Fruit fly (Drosophila melanogaster) whole organism, embryonic: ENCODE measurements around the gene CG32075.

Experiments
- Antp ChIP-seq: fragments of 200-800 bp; sonication (Bioruptor generic); optimal IDR thresholded peaks from 3 replicates; lab custom pipeline; 2016; ENCODE audit warnings: missing biosample characterization, missing genetic modification characterization
- CG10321 ChIP-seq: fragments of 200-800 bp; sonication (Bioruptor generic); IDR thresholded peaks from 2 replicates; pipeline ENCODE4 v1.3.6; 2022; ENCODE audit warnings: missing biosample characterization, missing genetic modification characterization
- CG10431 ChIP-seq: fragments of 200-800 bp; sonication (Bioruptor generic); optimal IDR thresholded peaks from 3 replicates; lab custom pipeline; 2018; ENCODE audit warnings: missing biosample characterization, mild to moderate bottlenecking, missing genetic modification characterization
- CG10959 ChIP-seq: fragments of 200-800 bp; sonication (Bioruptor generic); IDR thresholded peaks from 2 replicates; pipeline ENCODE4 v1.3.6; 2022; ENCODE audit warnings: missing biosample characterization, missing genetic modification characterization
- CG10979 ChIP-seq: fragments of 200-800 bp; sonication (Bioruptor generic); optimal IDR thresholded peaks from 2 replicates; lab custom pipeline; 2018; ENCODE audit warnings: missing biosample characterization, mild to moderate bottlenecking, missing genetic modification characterization, moderate library complexity
- CG12659 ChIP-seq: fragments of 200-800 bp; sonication (Bioruptor generic); optimal IDR thresholded peaks from 3 replicates; lab custom pipeline; 2017; ENCODE audit warnings: mild to moderate bottlenecking, missing biosample characterization, missing genetic modification reagents, missing genetic modification characterization
- CG13296 ChIP-seq: fragments of 200-800 bp; sonication (Bioruptor generic); optimal IDR thresholded peaks from 3 replicates; lab custom pipeline; 2018; ENCODE audit warnings: missing biosample characterization, mild to moderate bottlenecking, missing genetic modification characterization
- CG14710 ChIP-seq: fragments of 200-800 bp; sonication (Bioruptor generic); optimal IDR thresholded peaks from 3 replicates; lab custom pipeline; 2019; ENCODE audit warnings: missing biosample characterization, mild to moderate bottlenecking, missing genetic modification characterization, moderate library complexity
- CG17361 ChIP-seq: fragments of 200-800 bp; sonication (Bioruptor generic); IDR thresholded peaks from 3 replicates; pipeline ENCODE4 v1.3.6; 2022; ENCODE audit warnings: missing biosample characterization, missing genetic modification characterization
- CG1792 ChIP-seq: fragments of 200-800 bp; sonication (Bioruptor generic); optimal IDR thresholded peaks from 2 replicates; lab custom pipeline; 2016; ENCODE audit warnings: missing biosample characterization, missing genetic modification characterization
- CG18262 ChIP-seq: fragments of 200-800 bp; optimal IDR thresholded peaks from 3 replicates; lab custom pipeline; 2019; ENCODE audit warnings: missing biosample characterization, mild to moderate bottlenecking, missing genetic modification characterization, moderate library complexity
- CG2120 ChIP-seq: fragments of 200-800 bp; sonication (Bioruptor generic); optimal IDR thresholded peaks from 3 replicates; lab custom pipeline; 2016; ENCODE audit warnings: missing biosample characterization, missing genetic modification characterization
- CG30403 ChIP-seq: fragments of 200-800 bp; sonication (Bioruptor generic); optimal IDR thresholded peaks from 3 replicates; lab custom pipeline; 2016; ENCODE audit warnings: missing biosample characterization, missing genetic modification characterization
- CG32772 ChIP-seq: fragments of 200-800 bp; sonication (Bioruptor generic); IDR thresholded peaks from 2 replicates; pipeline ENCODE4 v1.3.6; 2022; ENCODE audit warnings: missing biosample characterization, missing genetic modification characterization
- CG33213 ChIP-seq: fragments of 200-800 bp; sonication (Bioruptor generic); optimal IDR thresholded peaks from 3 replicates; lab custom pipeline; 2016; ENCODE audit warnings: missing biosample characterization, missing genetic modification characterization
- CG34224 ChIP-seq: fragments of 200-800 bp; sonication (Bioruptor generic); IDR thresholded peaks from 3 replicates; pipeline ENCODE4 v1.3.6; 2022; ENCODE audit warnings: missing biosample characterization, missing genetic modification characterization; ENCODE audit not compliant: partially characterized antibody
- CG4617 ChIP-seq: fragments of 200-800 bp; sonication (Bioruptor generic); optimal IDR thresholded peaks from 3 replicates; lab custom pipeline; 2016; ENCODE audit warnings: missing biosample characterization, missing genetic modification characterization, borderline replicate concordance
- E2f2 ChIP-seq: fragments of 200-800 bp; sonication (Bioruptor generic); IDR thresholded peaks from 2 replicates; pipeline ENCODE4 v1.3.6; 2022; ENCODE audit warnings: missing biosample characterization, missing genetic modification characterization
- Elba2 ChIP-seq: fragments of 200-800 bp; sonication (Bioruptor generic); optimal IDR thresholded peaks from 3 replicates; lab custom pipeline; 2016; ENCODE audit warnings: missing biosample characterization, missing genetic modification characterization
- HHEX ChIP-seq: fragments of 200-800 bp; sonication (Bioruptor generic); optimal IDR thresholded peaks from 3 replicates; lab custom pipeline; 2017; ENCODE audit warnings: missing biosample characterization, mild to moderate bottlenecking, missing genetic modification characterization, missing genetic modification reagents
- HLH3B ChIP-seq: fragments of 200-800 bp; sonication (Bioruptor generic); IDR thresholded peaks from 2 replicates; pipeline ENCODE4 v1.3.6; 2022; ENCODE audit warnings: missing biosample characterization, missing genetic modification characterization
- MBD-R2 ChIP-seq: fragments of 200-800 bp; sonication (Bioruptor generic); IDR thresholded peaks from 2 replicates; pipeline ENCODE4 v1.3.6; 2022; ENCODE audit warnings: missing biosample characterization, missing genetic modification characterization
- MESR4 ChIP-seq: fragments of 200-800 bp; sonication (Bioruptor generic); optimal IDR thresholded peaks from 2 replicates; lab custom pipeline; 2018; ENCODE audit warnings: missing biosample characterization, mild to moderate bottlenecking, missing genetic modification characterization, moderate library complexity
- Oaz ChIP-seq: fragments of 200-800 bp; sonication (Bioruptor generic); IDR thresholded peaks from 2 replicates; pipeline ENCODE4 v1.3.6; 2022; ENCODE audit warnings: missing biosample characterization, missing genetic modification characterization
- Ravus ChIP-seq: fragments of 200-800 bp; sonication (Bioruptor generic); IDR thresholded peaks from 2 replicates; pipeline ENCODE4 v1.3.6; 2022; ENCODE audit warnings: missing biosample characterization, missing genetic modification characterization
- Sin3A ChIP-seq: fragments of >200 bp; optimal IDR thresholded peaks from 2 replicates; lab custom pipeline; 2018
- Sox102F ChIP-seq: fragments of 200-800 bp; sonication (Bioruptor generic); optimal IDR thresholded peaks from 2 replicates; lab custom pipeline; 2018; ENCODE audit warnings: missing biosample characterization, mild to moderate bottlenecking, missing genetic modification characterization, moderate library complexity
- Sry-β ChIP-seq: fragments of 200-800 bp; sonication (Bioruptor generic); optimal IDR thresholded peaks from 2 replicates; lab custom pipeline; 2018; ENCODE audit warnings: missing biosample characterization, mild to moderate bottlenecking, missing genetic modification characterization, moderate library complexity
- Ssrp ChIP-seq: fragments of 200-800 bp; sonication (Bioruptor generic); optimal IDR thresholded peaks from 2 replicates; lab custom pipeline; 2018; ENCODE audit warnings: missing biosample characterization, mild to moderate bottlenecking, missing genetic modification characterization, moderate library complexity
- Trl ChIP-seq, 3 experiments: fragments of >200 bp in 2 of 3; fragments of 200-800 bp in 1 of 3; sonication (Bioruptor generic) in 1 of 3; optimal IDR thresholded peaks; 2 replicates in 1 of 3; 3 replicates in 2 of 3; lab custom pipeline; 2016 to 2017; ENCODE audit warnings: missing biosample characterization in 1 of 3, missing genetic modification characterization in 1 of 3
- Xbp1 ChIP-seq: fragments of 200-800 bp; sonication (Bioruptor generic); optimal IDR thresholded peaks from 3 replicates; lab custom pipeline; 2016; ENCODE audit warnings: missing biosample characterization, mild to moderate bottlenecking, missing genetic modification characterization
- YL-1 ChIP-seq: fragments of 200-800 bp; sonication (Bioruptor generic); optimal IDR thresholded peaks from 3 replicates; lab custom pipeline; 2017; ENCODE audit warnings: missing biosample characterization, mild to moderate bottlenecking, missing genetic modification characterization
- al ChIP-seq: fragments of 200-800 bp; sonication (Bioruptor generic); IDR thresholded peaks from 2 replicates; pipeline ENCODE4 v1.3.6; 2022; ENCODE audit warnings: missing biosample characterization, missing genetic modification characterization
- amos ChIP-seq: fragments of 200-800 bp; sonication (Bioruptor generic); IDR thresholded peaks from 2 replicates; pipeline ENCODE4 v1.3.6; 2022; ENCODE audit warnings: missing biosample characterization, missing genetic modification characterization; ENCODE audit not compliant: partially characterized antibody
- ase ChIP-seq: fragments of 200-800 bp; sonication (Bioruptor generic); IDR thresholded peaks from 3 replicates; pipeline ENCODE4 v1.3.6; 2022; ENCODE audit warnings: missing biosample characterization, missing genetic modification characterization
- bbx ChIP-seq: fragments of 200-800 bp; sonication (Bioruptor generic); IDR thresholded peaks from 2 replicates; pipeline ENCODE4 v1.3.6; 2022; ENCODE audit warnings: missing biosample characterization, missing genetic modification characterization; ENCODE audit not compliant: partially characterized antibody
- btn ChIP-seq: fragments of 200-800 bp; sonication (Bioruptor generic); optimal IDR thresholded peaks from 2 replicates; lab custom pipeline; 2016; ENCODE audit warnings: missing biosample characterization, missing genetic modification characterization
- croc ChIP-seq: fragments of 200-800 bp; sonication (Bioruptor generic); conservative IDR thresholded peaks from 3 replicates; pipeline ENCODE4 v1.3.6; 2022; ENCODE audit warnings: missing biosample characterization, missing genetic modification characterization
- dmrt11E ChIP-seq: fragments of 200-800 bp; sonication (Bioruptor generic); optimal IDR thresholded peaks from 3 replicates; lab custom pipeline; 2018; ENCODE audit warnings: missing biosample characterization, mild to moderate bottlenecking, missing genetic modification characterization, moderate library complexity
- eve ChIP-seq, 2 experiments: fragments of >200 bp; optimal IDR thresholded peaks; 2 replicates each; lab custom pipeline; 2017; ENCODE audit warnings: missing biosample characterization in 2 of 2, missing genetic modification characterization in 2 of 2
- fd3F ChIP-seq: fragments of 200-800 bp; sonication (Bioruptor generic); optimal IDR thresholded peaks from 2 replicates; lab custom pipeline; 2018; ENCODE audit warnings: missing biosample characterization, mild to moderate bottlenecking, missing genetic modification characterization, moderate library complexity
- gsb ChIP-seq: fragments of 200-800 bp; sonication (Bioruptor generic); IDR thresholded peaks from 2 replicates; pipeline ENCODE4 v1.3.6; 2022; ENCODE audit warnings: missing biosample characterization, missing genetic modification characterization
- jing ChIP-seq: fragments of 200-800 bp; sonication (Bioruptor generic); optimal IDR thresholded peaks from 2 replicates; lab custom pipeline; 2018; ENCODE audit warnings: missing biosample characterization, mild to moderate bottlenecking, missing genetic modification characterization
- org-1 ChIP-seq: fragments of 200-800 bp; sonication (Bioruptor generic); optimal IDR thresholded peaks from 2 replicates; lab custom pipeline; 2017; ENCODE audit warnings: missing biosample characterization, missing genetic modification characterization
- p53 ChIP-seq: fragments of 200-800 bp; sonication (Bioruptor generic); optimal IDR thresholded peaks from 2 replicates; lab custom pipeline; 2016; ENCODE audit warnings: missing biosample characterization, missing genetic modification characterization
- pzg ChIP-seq: fragments of 200-800 bp; sonication (Bioruptor generic); optimal IDR thresholded peaks from 3 replicates; lab custom pipeline; 2018; ENCODE audit warnings: missing biosample characterization, mild to moderate bottlenecking, missing genetic modification characterization, moderate library complexity
- row ChIP-seq: fragments of 200-800 bp; sonication (Bioruptor generic); IDR thresholded peaks from 3 replicates; pipeline ENCODE4 v1.3.6; 2022; ENCODE audit warnings: missing biosample characterization, missing genetic modification characterization
- shn ChIP-seq: fragments of 200-800 bp; sonication (Bioruptor generic); optimal IDR thresholded peaks from 3 replicates; lab custom pipeline; 2016; ENCODE audit warnings: missing biosample characterization, missing genetic modification characterization
- stwl ChIP-seq: fragments of 200-800 bp; sonication (Bioruptor generic); optimal IDR thresholded peaks from 3 replicates; lab custom pipeline; 2018; ENCODE audit warnings: missing biosample characterization, mild to moderate bottlenecking, missing genetic modification characterization, moderate library complexity
- trh ChIP-seq: fragments of 200-800 bp; sonication (Bioruptor generic); optimal IDR thresholded peaks from 2 replicates; lab custom pipeline; 2016; ENCODE audit warnings: missing biosample characterization, missing genetic modification characterization

The CG32075 gene

DNA sequence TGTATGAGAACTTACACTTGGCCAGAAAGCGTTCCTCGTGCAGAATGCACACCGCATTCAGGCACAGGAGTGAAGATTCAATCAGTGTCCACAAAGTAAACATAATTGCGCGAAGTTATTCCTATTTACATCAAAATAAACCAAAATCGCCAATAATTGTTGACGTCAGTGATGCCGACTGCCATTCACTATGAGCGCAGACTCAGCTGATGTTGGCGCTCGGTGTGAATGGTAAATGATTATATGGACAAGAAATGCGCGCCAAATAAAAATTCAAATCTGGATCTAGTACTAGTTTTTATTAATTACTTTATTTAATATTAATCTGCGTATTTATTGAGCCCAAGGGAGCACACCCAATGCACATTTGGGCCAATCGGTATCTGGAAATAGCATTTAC lies 2.3 kb downstream of the CG32075 start, which contains the start of gene CG32069 (continued):
- TF ChIP-seq Ssrp (tag; lab: Kevin White, UChicago), result no peak
- TF ChIP-seq CG4617, result peak; percentile 5
- TF ChIP-seq Elba2 (GFP tag; lab: Kevin White, UChicago), result no peak
- no peak for TF ChIP-seq CG10321 (GFP tag; lab: Robert Waterston, UW)
- peak; percentile 81 for TF ChIP-seq Sry-β
- no peak for TF ChIP-seq p53 (GFP tag; lab: Kevin White, UChicago)
- no peak for TF ChIP-seq CG10431
- TF ChIP-seq CG30403 (GFP tag; lab: Kevin White, UChicago), result no peak
- peak; percentile 73 for TF ChIP-seq MBD-R2 (GFP tag; lab: Robert Waterston, UW)
- no peak for TF ChIP-seq dmrt11E (tag; lab: Kevin White, UChicago)
- no peak for TF ChIP-seq Ravus
- TF ChIP-seq Oaz (GFP tag; lab: Robert Waterston, UW), result no peak
- TF ChIP-seq al (GFP tag; lab: Robert Waterston, UW), result no peak
- no peak for TF ChIP-seq CG34224 (GFP tag; lab: Robert Waterston, UW)
- TF ChIP-seq org-1 (GFP tag; lab: Kevin White, UChicago), result no peak
- TF ChIP-seq YL-1 (GFP tag; lab: Kevin White, UChicago), result peak; percentile 11
- no peak for TF ChIP-seq Antp (GFP tag; lab: Kevin White, UChicago)
- no peak for TF ChIP-seq CG12659 (GFP tag; lab: Kevin White, UChicago)
- no peak for TF ChIP-seq CG32772 (GFP tag; lab: Robert Waterston, UW)
- TF ChIP-seq HLH3B, result no peak
- no peak for TF ChIP-seq btn (GFP tag; lab: Kevin White, UChicago)
- TF ChIP-seq Sox102F (GFP tag; lab: Kevin White, UChicago), result no peak
- no peak for TF ChIP-seq jing (GFP tag; lab: Kevin White, UChicago)
- no peak for TF ChIP-seq CG17361 (GFP tag; lab: Robert Waterston, UW)
- no peak for TF ChIP-seq gsb (GFP tag; lab: Robert Waterston, UW)
- no peak for TF ChIP-seq CG18262 (tag; lab: Kevin White, UChicago)
- no peak for TF ChIP-seq bbx (GFP tag; lab: Robert Waterston, UW)
- peak; percentile 88 for TF ChIP-seq E2f2
- no peak for TF ChIP-seq CG13296
- TF ChIP-seq CG10979 (tag; lab: Kevin White, UChicago), result no peak
- no peak for TF ChIP-seq CG1792 (GFP tag; lab: Kevin White, UChicago)
- no peak for TF ChIP-seq Sin3A (lab: Kevin White, UChicago)
- peak; percentile 54 for TF ChIP-seq MESR4 (GFP tag; lab: Kevin White, UChicago)
- no peak for TF ChIP-seq HHEX (GFP tag; lab: Kevin White, UChicago)
- no peak for TF ChIP-seq ase (GFP tag; lab: Robert Waterston, UW)
- TF ChIP-seq stwl, result peak; percentile 7
- TF ChIP-seq croc, result no peak
- TF ChIP-seq fd3F (GFP tag; lab: Kevin White, UChicago), result no peak
- TF ChIP-seq trh (GFP tag; lab: Kevin White, UChicago), result no peak
- TF ChIP-seq CG33213 (GFP tag; lab: Kevin White, UChicago), result no peak
- no peak for TF ChIP-seq Trl (optimal IDR thresholded peaks at IDR 0.05; lab: Kevin White, UChicago)
- TF ChIP-seq Trl (GFP tag; optimal IDR thresholded peaks at IDR 0.05; lab: Kevin White, UChicago), result no peak
- no peak for TF ChIP-seq shn (GFP tag; lab: Kevin White, UChicago)
- TF ChIP-seq row, result peak; percentile 39; the same call in 1 of the 3 replicates
- TF ChIP-seq Xbp1 (GFP tag; lab: Kevin White, UChicago), result peak; percentile 16
- TF ChIP-seq pzg (GFP tag; lab: Kevin White, UChicago), result peak; percentile 53
- no peak for TF ChIP-seq CG14710
- no peak for TF ChIP-seq eve (GFP tag; optimal IDR thresholded peaks at IDR 0.05; lab: Kevin White, UChicago)
- no peak for TF ChIP-seq CG10959
- no peak for TF ChIP-seq CG2120
- no peak for TF ChIP-seq amos (GFP tag; lab: Robert Waterston, UW)
